Worm (Caenorhabditis elegans): ENCODE results near the gene Y105C5B.11.

Y105C5B.11 gene

DNA sequence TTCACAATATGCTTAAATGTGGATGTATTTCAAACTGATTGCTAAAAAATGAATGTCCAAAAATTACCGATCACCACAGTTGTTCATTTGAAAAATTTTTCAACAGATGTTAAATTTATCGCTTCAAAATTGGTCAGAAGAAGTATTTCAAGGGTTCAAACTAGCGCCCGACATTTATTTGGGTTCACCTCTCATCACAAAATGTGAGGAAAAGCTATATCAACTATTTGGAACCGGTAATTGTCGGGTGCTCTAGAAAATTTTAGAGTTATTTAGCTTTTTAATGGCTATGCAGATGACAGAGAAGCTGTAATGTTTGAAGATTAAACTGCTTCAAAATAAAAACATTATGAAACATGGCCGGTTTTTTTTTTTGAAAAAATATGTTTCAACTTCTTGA, 19.8 kb upstream of the Y105C5B.11 start:
- no peak for TF ChIP-seq lin-32 (GFP tag; optimal IDR thresholded peaks at IDR 0.05)

ce11 chrIV:15955349-15955748, 14.0 kb upstream of the Y105C5B.11 start:
- no peak for TF ChIP-seq drap-1 (GFP tag; optimal IDR thresholded peaks at IDR 0.05)
- no peak for TF ChIP-seq nhr-76 (tag; optimal IDR thresholded peaks at IDR 0.05)
- TF ChIP-seq ztf-11 (tag; optimal IDR thresholded peaks at IDR 0.05) = no peak
- no peak for TF ChIP-seq unc-120 (tag; optimal IDR thresholded peaks at IDR 0.05; ENCODE audit: poor library complexity, severe bottlenecking)
- TF ChIP-seq ceh-43 (GFP tag; optimal IDR thresholded peaks at IDR 0.05) = no peak
- no peak for TF ChIP-seq bed-3 (GFP tag; optimal IDR thresholded peaks at IDR 0.05)
- no peak for TF ChIP-seq mep-1 (tag; optimal IDR thresholded peaks at IDR 0.05)
- TF ChIP-seq blmp-1 (tag; optimal IDR thresholded peaks at IDR 0.05) = no peak
- no peak for TF ChIP-seq sptf-1 (tag; optimal IDR thresholded peaks at IDR 0.05)
- TF ChIP-seq elt-1 (tag; optimal IDR thresholded peaks at IDR 0.05; ENCODE audit: borderline replicate concordance, insufficient read depth) = no peak
- TF ChIP-seq nhr-28 (tag; optimal IDR thresholded peaks at IDR 0.05) = no peak
- no peak for TF ChIP-seq sem-2 (GFP tag; optimal IDR thresholded peaks at IDR 0.05)
- no peak for TF ChIP-seq nhr-2 (tag; optimal IDR thresholded peaks at IDR 0.05)
- TF ChIP-seq nhr-12 (tag; optimal IDR thresholded peaks at IDR 0.05) = no peak
- TF ChIP-seq unc-62 (GFP tag; optimal IDR thresholded peaks at IDR 0.05) = no peak
- no peak for TF ChIP-seq ceh-83 (GFP tag; optimal IDR thresholded peaks at IDR 0.05)
- no peak for TF ChIP-seq ham-2 (GFP tag; optimal IDR thresholded peaks at IDR 0.05)
- TF ChIP-seq flh-1 (GFP tag; optimal IDR thresholded peaks at IDR 0.05) = no peak

DNA sequence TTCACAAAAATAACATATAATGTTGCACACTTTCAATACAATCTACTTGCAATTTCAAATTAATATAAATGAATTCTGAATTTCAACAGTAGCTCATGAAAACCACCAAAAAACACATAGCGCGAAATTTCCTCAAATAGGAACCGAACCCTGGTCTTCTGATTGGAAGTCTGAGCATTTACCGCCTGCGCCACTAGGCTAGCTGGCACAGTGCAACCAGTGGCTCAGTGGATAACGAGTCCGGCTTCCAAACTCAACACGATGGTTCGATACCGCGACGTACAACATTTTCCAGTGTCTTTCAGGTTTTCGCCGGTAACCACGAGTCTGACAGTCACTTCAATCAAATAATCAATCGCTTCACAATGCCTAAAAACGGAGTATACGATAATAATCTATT, 12.4 kb upstream of the Y105C5B.11 start:
- TF ChIP-seq blmp-1 (tag; optimal IDR thresholded peaks at IDR 0.05) (no peak), unc-39 (tag; optimal IDR thresholded peaks at IDR 0.05) (no peak), cnd-1 (tag; optimal IDR thresholded peaks at IDR 0.05) (no peak), unc-120 (tag; optimal IDR thresholded peaks at IDR 0.05; ENCODE audit: poor library complexity, severe bottlenecking) (no peak), hlh-1 (tag; optimal IDR thresholded peaks at IDR 0.05) (no peak), lin-13 (tag; optimal IDR thresholded peaks at IDR 0.05) (no peak), mep-1 (tag; optimal IDR thresholded peaks at IDR 0.05) (no peak), elt-3 (tag; optimal IDR thresholded peaks at IDR 0.05) (no peak), ceh-83 (GFP tag; optimal IDR thresholded peaks at IDR 0.05) (no peak), nhr-12 (tag; optimal IDR thresholded peaks at IDR 0.05) (no peak), nhr-76 (tag; optimal IDR thresholded peaks at IDR 0.05) (no peak), ceh-43 (GFP tag; optimal IDR thresholded peaks at IDR 0.05) (no peak), mab-5 (tag; optimal IDR thresholded peaks at IDR 0.05) (no peak), M03D4.4 (tag; optimal IDR thresholded peaks at IDR 0.05) (no peak)

- TF ChIP-seq nhr-237 (tag; optimal IDR thresholded peaks at IDR 0.05) = no peak
Measured at ce11 chrIV:15951640-15952039, 10.3 kb upstream of the Y105C5B.11 start, which contains the start of gene Y105C5B.15. TSS of gene Y105C5B.15 (plus strand) at chrIV:15951936.

ce11 chrIV:15950838-15951581, 9.7 kb upstream of the Y105C5B.11 start, which contains the start of gene ifas-3:
TSS of gene ifas-3 (minus strand) at chrIV:15950888.
- TF ChIP-seq blmp-1 (tag; optimal IDR thresholded peaks at IDR 0.05) = no peak

ce11 chrIV:15949995-15950394, 8.7 kb upstream of the Y105C5B.11 start:
- TF ChIP-seq unc-39 (tag; optimal IDR thresholded peaks at IDR 0.05) (no peak), drap-1 (GFP tag; optimal IDR thresholded peaks at IDR 0.05) (no peak), nhr-2 (tag; optimal IDR thresholded peaks at IDR 0.05) (no peak), lin-32 (GFP tag; optimal IDR thresholded peaks at IDR 0.05) (no peak), cnd-1 (tag; optimal IDR thresholded peaks at IDR 0.05) (no peak), sptf-1 (tag; optimal IDR thresholded peaks at IDR 0.05) (no peak), nhr-76 (tag; optimal IDR thresholded peaks at IDR 0.05) (no peak), mab-5 (tag; optimal IDR thresholded peaks at IDR 0.05) (no peak), M03D4.4 (tag; optimal IDR thresholded peaks at IDR 0.05) (no peak), ztf-11 (tag; optimal IDR thresholded peaks at IDR 0.05) (no peak), sem-2 (GFP tag; optimal IDR thresholded peaks at IDR 0.05) (no peak), mls-2 (tag; optimal IDR thresholded peaks at IDR 0.05) (no peak), pha-4 (tag; optimal IDR thresholded peaks at IDR 0.05) (no peak), mep-1 (tag; optimal IDR thresholded peaks at IDR 0.05) (no peak)

Measured in whole organism, mixed stage, embryonic.